Worm (Caenorhabditis elegans) whole organism, late embryonic: ENCODE data around the gene T13H5.8.

Experiments used
- C08G9.2 ChIP-seq: sonication (generic microtip); optimal IDR thresholded peaks from 2 replicates; lab custom pipeline; 2016; ENCODE audit warnings: mild to moderate bottlenecking, missing genetic modification characterization, moderate library complexity, missing compliant biosample characterization
- C38D4.7 ChIP-seq: fragments of 200-800 bp; sonication (Bioruptor generic); optimal IDR thresholded peaks from 2 replicates; lab custom pipeline; 2018; ENCODE audit warnings: mild to moderate bottlenecking, missing genetic modification characterization, moderate library complexity, missing compliant biosample characterization
- F13H6.1 ChIP-seq: sonication (generic microtip); optimal IDR thresholded peaks from 2 replicates; lab custom pipeline; 2016; ENCODE audit warnings: missing genetic modification characterization, missing compliant biosample characterization
- T23F11.4 ChIP-seq: fragments of 200-800 bp; sonication (Bioruptor generic); optimal IDR thresholded peaks from 2 replicates; lab custom pipeline; 2018; ENCODE audit warnings: mild to moderate bottlenecking, missing genetic modification characterization, missing compliant biosample characterization
- Y22D7AL.16 ChIP-seq: sonication (generic microtip); optimal IDR thresholded peaks from 2 replicates; lab custom pipeline; 2016; ENCODE audit warnings: missing genetic modification characterization, missing compliant biosample characterization
- ahr-1 ChIP-seq: sonication (generic microtip); optimal IDR thresholded peaks from 2 replicates; lab custom pipeline; 2016; ENCODE audit warnings: missing genetic modification characterization, missing compliant biosample characterization
- ama-1 ChIP-seq: fragments of 150-350 bp; optimal IDR thresholded peaks from 2 replicates; lab custom pipeline; 2014
- ceh-18 ChIP-seq: sonication (generic microtip); optimal IDR thresholded peaks from 2 replicates; lab custom pipeline; 2016; ENCODE audit warnings: missing genetic modification characterization, missing compliant biosample characterization
- ceh-22 ChIP-seq: sonication (generic microtip); optimal IDR thresholded peaks from 2 replicates; lab custom pipeline; 2017; ENCODE audit warnings: missing biosample characterization, missing genetic modification characterization
- ceh-24 ChIP-seq: sonication (generic microtip); optimal IDR thresholded peaks from 2 replicates; lab custom pipeline; 2016; ENCODE audit warnings: mild to moderate bottlenecking, missing genetic modification characterization, missing compliant biosample characterization
- ceh-31 ChIP-seq: sonication (generic microtip); optimal IDR thresholded peaks from 2 replicates; lab custom pipeline; 2016; ENCODE audit warnings: missing genetic modification characterization, missing compliant biosample characterization
- ceh-34 ChIP-seq: sonication (generic microtip); optimal IDR thresholded peaks from 2 replicates; lab custom pipeline; 2016; ENCODE audit warnings: mild to moderate bottlenecking, missing genetic modification characterization, missing compliant biosample characterization
- ceh-45 ChIP-seq: fragments of 200-800 bp; sonication (Bioruptor generic); IDR thresholded peaks from 2 replicates; pipeline ENCODE4 v1.3.6; 2022; ENCODE audit warnings: missing genetic modification reagents, missing genetic modification characterization, missing compliant biosample characterization
- ceh-48 ChIP-seq: sonication (generic microtip); optimal IDR thresholded peaks from 2 replicates; lab custom pipeline; 2016; ENCODE audit warnings: missing genetic modification characterization, inconsistent platforms, missing compliant biosample characterization
- ceh-9 ChIP-seq: sonication (generic microtip); optimal IDR thresholded peaks from 2 replicates; lab custom pipeline; 2016; ENCODE audit warnings: mild to moderate bottlenecking, missing genetic modification characterization, inconsistent platforms, missing compliant biosample characterization
- dve-1 ChIP-seq: sonication (generic microtip); optimal IDR thresholded peaks from 2 replicates; lab custom pipeline; 2017; ENCODE audit warnings: antibody characterized with exemption, mild to moderate bottlenecking, missing genetic modification characterization, missing compliant biosample characterization
- elt-4 ChIP-seq: sonication (generic microtip); optimal IDR thresholded peaks from 2 replicates; lab custom pipeline; 2016; ENCODE audit warnings: missing genetic modification characterization, missing compliant biosample characterization
- ets-4 ChIP-seq: sonication (generic microtip); optimal IDR thresholded peaks from 2 replicates; lab custom pipeline; 2016; ENCODE audit warnings: missing genetic modification characterization, missing compliant biosample characterization
- fkh-10 ChIP-seq: fragments of 150-350 bp; optimal IDR thresholded peaks from 2 replicates; lab custom pipeline; 2014; ENCODE audit warnings: missing biosample characterization, missing genetic modification reagents, missing genetic modification characterization
- fkh-6 ChIP-seq: sonication (generic microtip); optimal IDR thresholded peaks from 2 replicates; lab custom pipeline; 2016; ENCODE audit warnings: missing genetic modification characterization, missing compliant biosample characterization
- hlh-13 ChIP-seq: fragments of 200-800 bp; sonication (Bioruptor generic); optimal IDR thresholded peaks from 2 replicates; lab custom pipeline; 2018; ENCODE audit warnings: mild to moderate bottlenecking, missing genetic modification characterization, missing compliant biosample characterization
- hlh-15 ChIP-seq: sonication (generic microtip); optimal IDR thresholded peaks from 2 replicates; lab custom pipeline; 2016; ENCODE audit warnings: missing genetic modification characterization, missing compliant biosample characterization
- lim-6 ChIP-seq: sonication (generic microtip); optimal IDR thresholded peaks from 2 replicates; lab custom pipeline; 2016; ENCODE audit warnings: missing genetic modification characterization, missing compliant biosample characterization
- mec-3 ChIP-seq: sonication (generic microtip); optimal IDR thresholded peaks from 2 replicates; lab custom pipeline; 2016; ENCODE audit warnings: borderline replicate concordance, missing genetic modification characterization, missing compliant biosample characterization
- nhr-11 ChIP-seq: fragments of 150-350 bp; optimal IDR thresholded peaks from 2 replicates; lab custom pipeline; 2014; ENCODE audit warnings: missing biosample characterization, missing genetic modification characterization
- nhr-232 ChIP-seq: sonication (generic microtip); optimal IDR thresholded peaks from 2 replicates; lab custom pipeline; 2016; ENCODE audit warnings: missing genetic modification characterization, missing compliant biosample characterization
- odd-2 ChIP-seq: sonication (generic microtip); optimal IDR thresholded peaks from 2 replicates; lab custom pipeline; 2017; ENCODE audit warnings: antibody characterized with exemption, mild to moderate bottlenecking, missing genetic modification characterization, missing compliant biosample characterization
- pat-9 ChIP-seq: fragments of 200-800 bp; sonication (Bioruptor generic); optimal IDR thresholded peaks from 2 replicates; lab custom pipeline; 2018; ENCODE audit warnings: mild to moderate bottlenecking, missing genetic modification characterization, moderate library complexity, missing compliant biosample characterization
- pax-1 ChIP-seq: fragments of 150-350 bp; optimal IDR thresholded peaks from 2 replicates; lab custom pipeline; 2014; ENCODE audit warnings: missing biosample characterization, missing genetic modification characterization
- ref-2 ChIP-seq: sonication (generic microtip); optimal IDR thresholded peaks from 2 replicates; lab custom pipeline; 2016; ENCODE audit warnings: missing genetic modification characterization, missing compliant biosample characterization
- rnt-1 ChIP-seq: sonication (generic microtip); optimal IDR thresholded peaks from 2 replicates; lab custom pipeline; 2016; ENCODE audit warnings: missing genetic modification characterization, missing compliant biosample characterization
- sdc-2 ChIP-seq: sonication (generic microtip); optimal IDR thresholded peaks from 2 replicates; lab custom pipeline; 2016; ENCODE audit warnings: missing genotype, missing genetic modification characterization, missing compliant biosample characterization
- sox-4 ChIP-seq: sonication (generic microtip); optimal IDR thresholded peaks from 2 replicates; lab custom pipeline; 2017; ENCODE audit warnings: mild to moderate bottlenecking, missing genetic modification characterization, inconsistent platforms, missing compliant biosample characterization
- syd-9 ChIP-seq: sonication (generic microtip); optimal IDR thresholded peaks from 2 replicates; lab custom pipeline; 2016; ENCODE audit warnings: mild to moderate bottlenecking, missing genetic modification characterization, moderate library complexity, missing compliant biosample characterization
- ttx-3 ChIP-seq: sonication (generic microtip); optimal IDR thresholded peaks from 2 replicates; lab custom pipeline; 2016; ENCODE audit warnings: missing genetic modification reagents, missing genetic modification characterization, missing compliant biosample characterization
- unc-3 ChIP-seq, 2 experiments: fragments of 200-800 bp in 1 of 2; sonication (Bioruptor generic) in 1 of 2; sonication (generic microtip) in 1 of 2; conservative IDR thresholded peaks in 1 of 2; optimal IDR thresholded peaks in 1 of 2; 2 replicates each; pipeline versions ENCODE4 v1.3.6 to Lab custom; 2016 to 2022; ENCODE audit warnings: missing compliant biosample characterization in 2 of 2, missing genetic modification characterization in 2 of 2, missing genetic modification reagents in 1 of 2
- unc-42 ChIP-seq: sonication (generic microtip); optimal IDR thresholded peaks from 2 replicates; lab custom pipeline; 2016; ENCODE audit warnings: missing genotype, missing genetic modification characterization, missing compliant biosample characterization
- unc-55 ChIP-seq: sonication (generic microtip); optimal IDR thresholded peaks from 2 replicates; lab custom pipeline; 2017; ENCODE audit warnings: missing biosample characterization, missing genetic modification reagents, missing genetic modification characterization
- unc-86 ChIP-seq: sonication (generic microtip); optimal IDR thresholded peaks from 2 replicates; lab custom pipeline; 2016; ENCODE audit warnings: missing genetic modification characterization, missing compliant biosample characterization
- ztf-16 ChIP-seq: sonication (generic microtip); optimal IDR thresholded peaks from 2 replicates; lab custom pipeline; 2017; ENCODE audit warnings: missing genetic modification characterization, missing compliant biosample characterization

The T13H5.8 gene

ce11 chrII:8504074-8504724, 14.1 kb upstream of the T13H5.8 start:
- no peak for TF ChIP-seq hlh-13 (GFP tag; lab: Kevin White, UChicago)
- no peak for TF ChIP-seq sdc-2 (tag; lab: Kevin White, UChicago)
- TF ChIP-seq lim-6 (tag; lab: Kevin White, UChicago): no peak
- TF ChIP-seq ceh-45 (GFP tag; lab: Robert Waterston, UW): no peak
- no peak for TF ChIP-seq C08G9.2 (tag; lab: Kevin White, UChicago)
- no peak for TF ChIP-seq F13H6.1 (tag; lab: Kevin White, UChicago)
- TF ChIP-seq rnt-1 (tag; lab: Kevin White, UChicago): no peak
- TF ChIP-seq mec-3 (tag; lab: Kevin White, UChicago): no peak
- TF ChIP-seq fkh-6: no peak
- no peak for TF ChIP-seq ceh-31 (tag; lab: Kevin White, UChicago)
- no peak for TF ChIP-seq unc-55
- TF ChIP-seq syd-9 (tag; lab: Kevin White, UChicago): no peak

ce11 chrII:8506759-8507158, 11.6 kb upstream of the T13H5.8 start:
- TF ChIP-seq fkh-10 (GFP tag; lab: Kevin White, UChicago) (no peak), pax-1 (tag; lab: Kevin White, UChicago) (no peak), ceh-48 (tag; lab: Kevin White, UChicago) (no peak), ets-4 (tag; lab: Kevin White, UChicago) (no peak), pat-9 (no peak), ceh-22 (no peak), ceh-34 (tag; lab: Kevin White, UChicago) (no peak), lim-6 (tag; lab: Kevin White, UChicago) (no peak), ceh-9 (tag; lab: Kevin White, UChicago) (no peak), odd-2 (no peak), ama-1 (no peak), ahr-1 (tag; lab: Kevin White, UChicago) (no peak), dve-1 (tag; lab: Kevin White, UChicago) (no peak), C08G9.2 (tag; lab: Kevin White, UChicago) (no peak), F13H6.1 (tag; lab: Kevin White, UChicago) (no peak), C38D4.7 (GFP tag; lab: Kevin White, UChicago) (no peak)

- TF ChIP-seq ceh-18 (tag; lab: Kevin White, UChicago) (no peak), nhr-11 (tag; lab: Kevin White, UChicago) (no peak), dve-1 (tag; lab: Kevin White, UChicago) (no peak), T23F11.4 (GFP tag; lab: Kevin White, UChicago) (no peak), unc-3 (GFP tag; conservative IDR thresholded peaks at IDR 0.05; lab: Robert Waterston, UW) (no peak), unc-3 (tag; optimal IDR thresholded peaks at IDR 0.05; lab: Kevin White, UChicago) (no peak), ztf-16 (tag; lab: Kevin White, UChicago) (no peak), unc-42 (tag; lab: Kevin White, UChicago) (no peak), ref-2 (tag; lab: Kevin White, UChicago) (no peak), nhr-232 (tag; lab: Kevin White, UChicago) (no peak), ceh-22 (no peak), hlh-15 (tag; lab: Kevin White, UChicago) (no peak), F13H6.1 (tag; lab: Kevin White, UChicago) (no peak), ttx-3 (tag; lab: Kevin White, UChicago) (no peak), unc-86 (tag; lab: Kevin White, UChicago) (no peak), sox-4 (tag; lab: Kevin White, UChicago) (no peak), ceh-24 (no peak), elt-4 (tag; lab: Kevin White, UChicago) (no peak), Y22D7AL.16 (tag; lab: Kevin White, UChicago) (no peak)
These were observed 9.4 kb upstream of the T13H5.8 start, which contains the start of gene T13H5.1 for ce11 chrII:8508956-8509355. Gene T13H5.1, minus strand, starts transcription at chrII:8509056.
